Worm (Caenorhabditis elegans) whole organism, early embryonic: ENCODE data around the gene fask-1.

ENCODE experiments used
- B0310.2 ChIP-seq: sonication (generic microtip); optimal IDR thresholded peaks from 2 replicates; lab custom pipeline; 2016; ENCODE audit warnings: mild to moderate bottlenecking, missing genetic modification characterization, missing compliant biosample characterization
- aly-1 ChIP-seq: sonication (generic microtip); optimal IDR thresholded peaks from 2 replicates; lab custom pipeline; 2016; ENCODE audit warnings: missing genetic modification characterization, missing compliant biosample characterization
- ama-1 ChIP-seq: fragments of 150-350 bp; optimal IDR thresholded peaks from 2 replicates; lab custom pipeline; 2014
- ceh-36 ChIP-seq: sonication (generic microtip); optimal IDR thresholded peaks from 2 replicates; lab custom pipeline; 2016; ENCODE audit warnings: missing genetic modification characterization, inconsistent platforms, missing compliant biosample characterization
- ets-7 ChIP-seq: sonication (generic microtip); optimal IDR thresholded peaks from 2 replicates; lab custom pipeline; 2016; ENCODE audit warnings: missing genotype, missing genetic modification characterization, missing compliant biosample characterization
- flt-1 ChIP-seq: fragments of 200-800 bp; sonication (Bioruptor generic); IDR thresholded peaks from 2 replicates; pipeline ENCODE4 v1.3.6; 2022; ENCODE audit warnings: missing genetic modification characterization, missing compliant biosample characterization
- hmg-4 ChIP-seq: fragments of 200-800 bp; sonication (Bioruptor generic); optimal IDR thresholded peaks from 2 replicates; lab custom pipeline; 2018; ENCODE audit warnings: mild to moderate bottlenecking, missing genetic modification characterization, missing compliant biosample characterization
- hnd-1 ChIP-seq: sonication (generic microtip); optimal IDR thresholded peaks from 2 replicates; lab custom pipeline; 2016; ENCODE audit warnings: missing genetic modification characterization, missing compliant biosample characterization
- scrt-1 ChIP-seq: fragments of 200-800 bp; sonication (Bioruptor generic); IDR thresholded peaks from 2 replicates; pipeline ENCODE4 v1.3.6; 2022; ENCODE audit warnings: missing genetic modification characterization, missing compliant biosample characterization
- sea-1 ChIP-seq: fragments of 200-800 bp; sonication (Bioruptor generic); conservative IDR thresholded peaks from 2 replicates; pipeline ENCODE4 v1.3.6; 2022; ENCODE audit warnings: missing genetic modification characterization, missing compliant biosample characterization
- tbx-37 ChIP-seq: fragments of 200-800 bp; sonication (Bioruptor generic); conservative IDR thresholded peaks from 2 replicates; pipeline ENCODE4 v1.3.6; 2022; ENCODE audit warnings: missing genetic modification reagents, missing genetic modification characterization, missing compliant biosample characterization
- tra-4 ChIP-seq: sonication (generic microtip); optimal IDR thresholded peaks from 2 replicates; lab custom pipeline; 2017; ENCODE audit warnings: missing genetic modification characterization, missing compliant biosample characterization

DNA sequence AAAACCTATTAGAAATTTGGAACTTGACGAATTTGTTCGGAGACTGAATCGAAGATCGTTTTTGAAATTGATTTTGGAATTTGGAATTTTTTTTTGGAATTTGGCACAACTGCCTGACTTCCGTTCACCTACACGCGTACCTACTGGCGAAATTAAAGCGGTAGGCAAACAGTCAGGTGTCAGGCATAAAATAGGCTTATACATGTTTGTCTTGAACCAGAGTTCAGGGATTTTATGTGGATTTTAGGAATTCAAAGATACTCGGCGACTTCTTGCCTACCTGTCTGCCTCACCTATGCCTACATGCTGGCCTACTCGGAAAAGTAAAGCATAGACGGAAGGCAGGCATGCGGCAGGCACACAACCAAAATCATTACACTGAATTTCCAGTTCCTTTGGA is 22.2 kb upstream of the fask-1 start:
- TF ChIP-seq tra-4 (tag; lab: Kevin White, UChicago) (no peak), aly-1 (tag; lab: Kevin White, UChicago) (no peak), B0310.2 (no peak), tbx-37 (no peak), hmg-4 (GFP tag; lab: Kevin White, UChicago) (no peak), scrt-1 (no peak), ama-1 (lab: Kevin White, UChicago) (no peak), flt-1 (GFP tag; lab: Robert Waterston, UW) (no peak), sea-1 (no peak), ets-7 (tag; lab: Kevin White, UChicago) (no peak), ceh-36 (tag; lab: Kevin White, UChicago) (no peak), hnd-1 (tag; lab: Kevin White, UChicago) (no peak)
